Fruit fly (Drosophila melanogaster) whole organism, embryonic: ENCODE measurements around the gene CG4615.

Experiments
- Abd-B ChIP-seq: fragments of 200-800 bp; sonication (Bioruptor generic); optimal IDR thresholded peaks from 2 replicates; lab custom pipeline; 2018; ENCODE audit warnings: missing biosample characterization, mild to moderate bottlenecking, missing genetic modification characterization, moderate library complexity
- CG11085 ChIP-seq: fragments of 200-800 bp; sonication (Bioruptor generic); IDR thresholded peaks from 2 replicates; pipeline ENCODE4 v1.3.6; 2022; ENCODE audit warnings: missing biosample characterization, missing genetic modification characterization
- CG5180 ChIP-seq: fragments of 200-800 bp; sonication (Bioruptor generic); optimal IDR thresholded peaks from 3 replicates; lab custom pipeline; 2017; ENCODE audit warnings: missing biosample characterization, missing genetic modification characterization, mild to moderate bottlenecking, moderate library complexity, missing genetic modification reagents
- CG7963 ChIP-seq: fragments of 200-800 bp; sonication (Bioruptor generic); IDR thresholded peaks from 3 replicates; pipeline ENCODE4 v1.3.6; 2022; ENCODE audit warnings: missing biosample characterization, missing genetic modification characterization; ENCODE audit not compliant: partially characterized antibody
- CrebB ChIP-seq: fragments of 200-800 bp; sonication (Bioruptor generic); optimal IDR thresholded peaks from 3 replicates; lab custom pipeline; 2018; ENCODE audit warnings: missing biosample characterization, mild to moderate bottlenecking, missing genetic modification characterization
- Hmx ChIP-seq: fragments of 200-800 bp; sonication (Bioruptor generic); optimal IDR thresholded peaks from 2 replicates; lab custom pipeline; 2016; ENCODE audit warnings: missing biosample characterization, missing genetic modification characterization
- Hr78 ChIP-seq, 2 experiments: fragments of 200-800 bp in 1 of 2; fragments of >200 bp in 1 of 2; sonication (Bioruptor generic) in 1 of 2; optimal IDR thresholded peaks; 2 replicates each; lab custom pipeline; 2017 to 2019; ENCODE audit warnings: missing biosample characterization in 2 of 2, missing genetic modification characterization in 2 of 2, mild to moderate bottlenecking in 1 of 2, moderate library complexity in 1 of 2
- Jarid2 ChIP-seq: fragments of 200-800 bp; sonication (Bioruptor generic); optimal IDR thresholded peaks from 3 replicates; lab custom pipeline; 2017; ENCODE audit warnings: mild to moderate bottlenecking, missing biosample characterization, missing genetic modification reagents, missing genetic modification characterization
- Lpt ChIP-seq: fragments of >200 bp; optimal IDR thresholded peaks from 2 replicates; lab custom pipeline; 2018; ENCODE audit warnings: missing biosample characterization, missing genetic modification characterization
- crp ChIP-seq, 2 experiments: fragments of 200-800 bp; sonication (Bioruptor generic); optimal IDR thresholded peaks; 2 replicates in 1 of 2; 3 replicates in 1 of 2; lab custom pipeline; 2017; ENCODE audit warnings: missing biosample characterization in 2 of 2, missing genetic modification characterization in 2 of 2, mild to moderate bottlenecking in 1 of 2, moderate library complexity in 1 of 2
- her ChIP-seq: fragments of 200-800 bp; sonication (Bioruptor generic); optimal IDR thresholded peaks from 2 replicates; lab custom pipeline; 2016; ENCODE audit warnings: missing biosample characterization, missing genetic modification characterization
- ro ChIP-seq: fragments of 200-800 bp; sonication (Bioruptor generic); IDR thresholded peaks from 2 replicates; pipeline ENCODE4 v1.3.6; 2022; ENCODE audit warnings: missing biosample characterization, missing genetic modification characterization
- salm ChIP-seq: fragments of 200-800 bp; sonication (Bioruptor generic); optimal IDR thresholded peaks from 2 replicates; lab custom pipeline; 2018; ENCODE audit warnings: missing biosample characterization, mild to moderate bottlenecking, missing genetic modification characterization

DNA sequence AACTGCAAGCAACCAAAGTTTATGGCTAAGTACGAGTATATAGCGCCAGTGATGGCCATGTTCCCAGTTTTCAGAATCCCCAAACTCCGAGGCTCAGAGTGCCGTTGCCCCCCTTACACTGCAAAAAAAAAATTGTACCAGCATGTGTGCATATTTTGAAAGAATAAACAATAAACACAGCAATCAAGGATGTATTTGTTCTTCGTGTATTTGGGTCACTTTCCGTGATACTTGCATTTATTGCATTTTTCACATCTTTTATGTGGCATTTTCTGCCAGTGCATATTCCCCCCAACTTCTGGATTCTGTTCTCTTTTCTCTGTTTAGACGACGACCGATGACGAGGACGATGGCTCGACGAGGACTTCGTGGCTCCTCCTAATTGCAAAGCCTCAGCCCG lies 18.1 kb upstream of the CG4615 start:
- TF ChIP-seq ro (GFP tag; lab: Robert Waterston, UW) (no peak), CrebB (no peak), CG11085 (GFP tag; lab: Robert Waterston, UW) (no peak), Hmx (no peak), Lpt (GFP tag; lab: Kevin White, UChicago) (no peak), Jarid2 (GFP tag; lab: Kevin White, UChicago) (no peak), CG7963 (GFP tag; lab: Robert Waterston, UW) (no peak), Abd-B (GFP tag; lab: Kevin White, UChicago) (no peak), salm (tag; lab: Kevin White, UChicago) (no peak), CG5180 (no peak), Hr78 (GFP tag; optimal IDR thresholded peaks at IDR 0.05; lab: Kevin White, UChicago) (no peak), crp (GFP tag; optimal IDR thresholded peaks at IDR 0.05; lab: Kevin White, UChicago) (no peak), her (GFP tag; lab: Kevin White, UChicago) (no peak)
